Fruit fly (Drosophila melanogaster): ENCODE results near the gene CG1575.

- TF ChIP-seq CG8478 (optimal IDR thresholded peaks at IDR 0.05) (no peak), Dll (optimal IDR thresholded peaks at IDR 0.05) (no peak), EcR (GFP tag; optimal IDR thresholded peaks at IDR 0.05) (no peak), psq (optimal IDR thresholded peaks at IDR 0.05) (no peak)
These were observed 8.9 kb upstream of the CG1575 start for dm6 chrX:8107936-8108335.
